Fruit fly (Drosophila melanogaster) whole organism, pupa: ENCODE results near the gene CG33630.

Source experiments
- CG10348 ChIP-seq: fragments of 200-800 bp; sonication (Bioruptor generic); IDR thresholded peaks from 2 replicates; pipeline ENCODE4 v1.3.6; 2022; ENCODE audit warnings: missing biosample characterization, missing genetic modification characterization
- CG13204 ChIP-seq: fragments of 200-800 bp; sonication (Bioruptor generic); optimal IDR thresholded peaks from 2 replicates; lab custom pipeline; 2018; ENCODE audit warnings: missing biosample characterization, mild to moderate bottlenecking, missing genetic modification characterization, moderate library complexity
- CG14655 ChIP-seq: fragments of 200-800 bp; sonication (Bioruptor generic); optimal IDR thresholded peaks from 3 replicates; lab custom pipeline; 2017; ENCODE audit warnings: mild to moderate bottlenecking, missing biosample characterization, missing genetic modification reagents, missing genetic modification characterization
- CG17806 ChIP-seq: fragments of 200-800 bp; sonication (Bioruptor generic); optimal IDR thresholded peaks from 2 replicates; lab custom pipeline; 2018; ENCODE audit warnings: missing biosample characterization, mild to moderate bottlenecking, missing genetic modification characterization, moderate library complexity
- CG34367 ChIP-seq: fragments of 200-800 bp; sonication (Bioruptor generic); optimal IDR thresholded peaks from 2 replicates; lab custom pipeline; 2018; ENCODE audit warnings: missing biosample characterization, mild to moderate bottlenecking, missing genetic modification characterization
- CG4496 ChIP-seq: fragments of 200-800 bp; sonication (Bioruptor generic); IDR thresholded peaks from 3 replicates; pipeline ENCODE4 v1.3.6; 2022; ENCODE audit warnings: missing biosample characterization, missing genetic modification characterization
- CG8301 ChIP-seq: fragments of 200-800 bp; sonication (Bioruptor generic); optimal IDR thresholded peaks from 2 replicates; lab custom pipeline; 2018; ENCODE audit warnings: missing biosample characterization, mild to moderate bottlenecking, missing genetic modification characterization
- D1 ChIP-seq: fragments of 200-800 bp; sonication (Bioruptor generic); optimal IDR thresholded peaks from 2 replicates; lab custom pipeline; 2018; ENCODE audit warnings: missing biosample characterization, mild to moderate bottlenecking, missing genetic modification characterization, moderate library complexity
- EcR ChIP-seq: fragments of 200-800 bp; sonication (Bioruptor generic); optimal IDR thresholded peaks from 3 replicates; lab custom pipeline; 2019; ENCODE audit warnings: missing biosample characterization, missing genetic modification characterization, mild to moderate bottlenecking, moderate library complexity, missing genetic modification reagents
- Ets98B ChIP-seq: fragments of 200-800 bp; sonication (Bioruptor generic); IDR thresholded peaks from 2 replicates; pipeline ENCODE4 v1.3.6; 2022; ENCODE audit warnings: missing biosample characterization, missing genetic modification characterization
- Pif1B ChIP-seq: fragments of 200-800 bp; sonication (Bioruptor generic); optimal IDR thresholded peaks from 3 replicates; lab custom pipeline; 2016; ENCODE audit warnings: missing biosample characterization, missing genetic modification characterization
- gl ChIP-seq: fragments of 200-800 bp; sonication (Bioruptor generic); optimal IDR thresholded peaks from 2 replicates; lab custom pipeline; 2018; ENCODE audit warnings: missing biosample characterization, mild to moderate bottlenecking, missing genetic modification characterization
- rn ChIP-seq: fragments of 200-800 bp; sonication (Bioruptor generic); IDR thresholded peaks from 2 replicates; pipeline ENCODE4 v1.3.6; 2022; ENCODE audit warnings: missing biosample characterization, missing genetic modification characterization

DNA sequence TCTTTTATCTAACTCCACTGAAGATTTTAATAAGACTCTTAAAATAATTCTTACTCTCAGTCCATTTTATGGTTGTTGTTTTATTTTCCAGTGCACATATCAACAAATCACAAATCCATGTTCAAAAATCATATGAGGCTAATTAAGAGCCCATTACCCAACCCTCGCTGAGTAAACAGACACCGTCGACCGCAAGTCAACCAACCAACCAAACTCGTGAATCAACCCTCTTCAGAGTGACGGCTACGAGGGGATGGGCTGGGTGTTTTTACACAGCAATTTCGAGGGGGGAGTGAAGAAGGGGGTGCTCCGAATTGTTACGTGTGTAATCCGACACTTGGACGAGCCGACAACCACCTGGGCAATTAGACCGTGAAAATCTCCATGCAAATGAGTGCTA lies 6.4 kb downstream of the CG33630 start:
- TF ChIP-seq Ets98B (GFP tag; lab: Robert Waterston, UW) (no peak), rn (no peak), Pif1B (GFP tag; lab: Kevin White, UChicago) (no peak), EcR (GFP tag; lab: Kevin White, UChicago) (no peak), CG8301 (tag; lab: Kevin White, UChicago) (no peak), CG13204 (GFP tag; lab: Kevin White, UChicago) (no peak), CG17806 (tag; lab: Kevin White, UChicago) (no peak), CG34367 (no peak), CG10348 (GFP tag; lab: Robert Waterston, UW) (no peak), gl (tag; lab: Kevin White, UChicago) (no peak), CG14655 (GFP tag; lab: Kevin White, UChicago) (no peak), CG4496 (GFP tag; lab: Robert Waterston, UW) (no peak), D1 (no peak)
